Fruit fly (Drosophila melanogaster) whole organism, embryonic: ENCODE results near the gene RpL8.

Source experiments
- Blimp-1 ChIP-seq: fragments of 200-800 bp; sonication (Bioruptor generic); optimal IDR thresholded peaks from 3 replicates; lab custom pipeline; 2018; ENCODE audit warnings: missing biosample characterization, missing genetic modification characterization, mild to moderate bottlenecking, moderate library complexity, missing genetic modification reagents
- CG1233 ChIP-seq: fragments of 200-800 bp; sonication (Bioruptor generic); optimal IDR thresholded peaks from 4 replicates; lab custom pipeline; 2018; ENCODE audit warnings: missing biosample characterization, mild to moderate bottlenecking, missing genetic modification characterization
- CG1529 ChIP-seq: fragments of 200-800 bp; sonication (Bioruptor generic); optimal IDR thresholded peaks from 3 replicates; lab custom pipeline; 2018; ENCODE audit warnings: missing biosample characterization, missing genetic modification characterization
- CG16779 ChIP-seq: fragments of 200-800 bp; sonication (Bioruptor generic); IDR thresholded peaks from 2 replicates; pipeline ENCODE4 v1.3.6; 2022; ENCODE audit warnings: missing biosample characterization, missing genetic modification characterization
- CG16813 ChIP-seq: fragments of 200-800 bp; sonication (Bioruptor generic); IDR thresholded peaks from 3 replicates; pipeline ENCODE4 v1.3.6; 2022; ENCODE audit warnings: missing biosample characterization, missing genetic modification characterization; ENCODE audit not compliant: partially characterized antibody
- CG17361 ChIP-seq: fragments of 200-800 bp; sonication (Bioruptor generic); IDR thresholded peaks from 3 replicates; pipeline ENCODE4 v1.3.6; 2022; ENCODE audit warnings: missing biosample characterization, missing genetic modification characterization
- CG1832 ChIP-seq: fragments of 200-800 bp; sonication (Bioruptor generic); optimal IDR thresholded peaks from 2 replicates; lab custom pipeline; 2017; ENCODE audit warnings: missing biosample characterization, mild to moderate bottlenecking, missing genetic modification characterization, inconsistent platforms
- CG2889 ChIP-seq: fragments of 200-800 bp; sonication (Bioruptor generic); IDR thresholded peaks from 3 replicates; pipeline ENCODE4 v1.3.6; 2022; ENCODE audit warnings: missing biosample characterization, missing genetic modification characterization
- CG32772 ChIP-seq: fragments of 200-800 bp; sonication (Bioruptor generic); IDR thresholded peaks from 2 replicates; pipeline ENCODE4 v1.3.6; 2022; ENCODE audit warnings: missing biosample characterization, missing genetic modification characterization
- CG34376 ChIP-seq: fragments of 200-800 bp; sonication (Bioruptor generic); optimal IDR thresholded peaks from 2 replicates; lab custom pipeline; 2018; ENCODE audit warnings: missing biosample characterization, mild to moderate bottlenecking, missing genetic modification characterization
- CG4282 ChIP-seq: fragments of 200-800 bp; sonication (Bioruptor generic); optimal IDR thresholded peaks from 2 replicates; lab custom pipeline; 2016; ENCODE audit warnings: missing biosample characterization, missing genetic modification characterization
- CG4404 ChIP-seq: fragments of 200-800 bp; sonication (Bioruptor generic); IDR thresholded peaks from 2 replicates; pipeline ENCODE4 v1.3.6; 2022; ENCODE audit warnings: missing biosample characterization, missing genetic modification characterization
- CG4854 ChIP-seq: fragments of 200-800 bp; sonication (Bioruptor generic); optimal IDR thresholded peaks from 2 replicates; lab custom pipeline; 2016; ENCODE audit warnings: missing biosample characterization, missing genetic modification characterization, inconsistent platforms
- CG6813 ChIP-seq: fragments of 200-800 bp; sonication (Bioruptor generic); optimal IDR thresholded peaks from 2 replicates; lab custom pipeline; 2017; ENCODE audit warnings: missing biosample characterization, missing genetic modification characterization, mild to moderate bottlenecking, moderate library complexity, missing genetic modification reagents
- CG9215 ChIP-seq: fragments of 200-800 bp; sonication (Bioruptor generic); IDR thresholded peaks from 2 replicates; pipeline ENCODE4 v1.3.6; 2022; ENCODE audit warnings: missing biosample characterization, missing genetic modification characterization
- CG9797 ChIP-seq: fragments of 200-800 bp; sonication (Bioruptor generic); optimal IDR thresholded peaks from 3 replicates; lab custom pipeline; 2018; ENCODE audit warnings: missing biosample characterization, mild to moderate bottlenecking, missing genetic modification characterization
- Chrac-16 ChIP-seq: fragments of 200-800 bp; sonication (Bioruptor generic); optimal IDR thresholded peaks from 3 replicates; lab custom pipeline; 2016; ENCODE audit warnings: missing biosample characterization, missing genetic modification characterization
- Drgx ChIP-seq: fragments of 200-800 bp; sonication (Bioruptor generic); IDR thresholded peaks from 2 replicates; pipeline ENCODE4 v1.3.6; 2022; ENCODE audit warnings: missing biosample characterization, missing genetic modification characterization
- Fer2 ChIP-seq: fragments of 200-800 bp; sonication (Bioruptor generic); optimal IDR thresholded peaks from 2 replicates; lab custom pipeline; 2018; ENCODE audit warnings: missing biosample characterization, mild to moderate bottlenecking, missing genetic modification characterization, moderate library complexity
- Gsc ChIP-seq: fragments of 200-800 bp; sonication (Bioruptor generic); IDR thresholded peaks from 2 replicates; pipeline ENCODE4 v1.3.6; 2022; ENCODE audit warnings: missing biosample characterization, missing genetic modification characterization
- H2.0 ChIP-seq: fragments of 200-800 bp; sonication (Bioruptor generic); IDR thresholded peaks from 2 replicates; pipeline ENCODE4 v1.3.6; 2022; ENCODE audit warnings: missing biosample characterization, missing genetic modification characterization
- HLHmδ ChIP-seq: fragments of 200-800 bp; sonication (Bioruptor generic); optimal IDR thresholded peaks from 2 replicates; lab custom pipeline; 2018; ENCODE audit warnings: missing biosample characterization, mild to moderate bottlenecking, missing genetic modification characterization, moderate library complexity
- Hmr ChIP-seq: fragments of 200-800 bp; sonication (Bioruptor generic); optimal IDR thresholded peaks from 3 replicates; lab custom pipeline; 2017; ENCODE audit warnings: mild to moderate bottlenecking, missing biosample characterization, missing genetic modification reagents, missing genetic modification characterization
- Lhr ChIP-seq: fragments of 200-800 bp; sonication (Bioruptor generic); optimal IDR thresholded peaks from 3 replicates; lab custom pipeline; 2017; ENCODE audit warnings: mild to moderate bottlenecking, missing biosample characterization, missing genetic modification reagents, missing genetic modification characterization
- Mad ChIP-seq: fragments of 200-800 bp; sonication (Bioruptor generic); optimal IDR thresholded peaks from 2 replicates; lab custom pipeline; 2016; ENCODE audit warnings: missing biosample characterization, missing genetic modification characterization
- Med ChIP-seq: fragments of 200-800 bp; sonication (Bioruptor generic); peaks from one replicate; lab custom pipeline; 2016; ENCODE audit warnings: missing biosample characterization, missing genetic modification characterization, mild to moderate bottlenecking, inconsistent platforms, moderate library complexity
- Ravus ChIP-seq: fragments of 200-800 bp; sonication (Bioruptor generic); IDR thresholded peaks from 2 replicates; pipeline ENCODE4 v1.3.6; 2022; ENCODE audit warnings: missing biosample characterization, missing genetic modification characterization
- Rfx ChIP-seq: fragments of 200-800 bp; sonication (Bioruptor generic); IDR thresholded peaks from 2 replicates; pipeline ENCODE4 v1.3.6; 2022; ENCODE audit warnings: missing biosample characterization, missing genetic modification characterization
- Trl ChIP-seq, 3 experiments: fragments of >200 bp in 2 of 3; fragments of 200-800 bp in 1 of 3; sonication (Bioruptor generic) in 1 of 3; optimal IDR thresholded peaks; 2 replicates in 1 of 3; 3 replicates in 2 of 3; lab custom pipeline; 2016 to 2017; ENCODE audit warnings: missing biosample characterization in 1 of 3, missing genetic modification characterization in 1 of 3
- ato ChIP-seq: fragments of 200-800 bp; sonication (Bioruptor generic); IDR thresholded peaks from 2 replicates; pipeline ENCODE4 v1.3.6; 2022; ENCODE audit warnings: missing biosample characterization, missing genetic modification characterization; ENCODE audit not compliant: partially characterized antibody
- bsh ChIP-seq, 2 experiments: fragments of 200-800 bp; sonication (Bioruptor generic); optimal IDR thresholded peaks; 2 replicates each; lab custom pipeline; 2017 to 2018; ENCODE audit warnings: mild to moderate bottlenecking in 2 of 2, missing biosample characterization in 2 of 2, missing genetic modification characterization in 2 of 2, moderate library complexity in 1 of 2
- corto ChIP-seq: fragments of 200-800 bp; sonication (Bioruptor generic); optimal IDR thresholded peaks from 2 replicates; lab custom pipeline; 2016; ENCODE audit warnings: missing biosample characterization, mild to moderate bottlenecking, missing genetic modification characterization, moderate library complexity
- eve ChIP-seq, 2 experiments: fragments of >200 bp; optimal IDR thresholded peaks; 2 replicates each; lab custom pipeline; 2017; ENCODE audit warnings: missing biosample characterization in 2 of 2, missing genetic modification characterization in 2 of 2
- gem ChIP-seq: fragments of 200-800 bp; sonication (Bioruptor generic); optimal IDR thresholded peaks from 2 replicates; lab custom pipeline; 2019; ENCODE audit warnings: missing biosample characterization, mild to moderate bottlenecking, missing genetic modification characterization, moderate library complexity
- gfzf ChIP-seq: fragments of 200-800 bp; sonication (Bioruptor generic); optimal IDR thresholded peaks from 2 replicates; lab custom pipeline; 2016; ENCODE audit warnings: missing biosample characterization, mild to moderate bottlenecking, missing genetic modification characterization, moderate library complexity
- kay ChIP-seq: fragments of 200-800 bp; sonication (Bioruptor generic); optimal IDR thresholded peaks from 2 replicates; lab custom pipeline; 2016; ENCODE audit warnings: missing biosample characterization, missing genetic modification characterization
- lov ChIP-seq, 2 experiments: fragments of 200-800 bp in 1 of 2; fragments of >200 bp in 1 of 2; sonication (Bioruptor generic) in 1 of 2; IDR thresholded peaks in 1 of 2; optimal IDR thresholded peaks in 1 of 2; 2 replicates in 1 of 2; 3 replicates in 1 of 2; pipeline versions ENCODE4 v1.3.6 to Lab custom; 2017 to 2022; ENCODE audit warnings: missing biosample characterization in 1 of 2, missing genetic modification characterization in 1 of 2
- nerfin-1 ChIP-seq: fragments of 200-800 bp; sonication (Bioruptor generic); optimal IDR thresholded peaks from 3 replicates; lab custom pipeline; 2019; ENCODE audit warnings: missing biosample characterization, mild to moderate bottlenecking, missing genetic modification characterization, moderate library complexity
- p53 ChIP-seq: fragments of 200-800 bp; sonication (Bioruptor generic); optimal IDR thresholded peaks from 2 replicates; lab custom pipeline; 2016; ENCODE audit warnings: missing biosample characterization, missing genetic modification characterization
- sens ChIP-seq: fragments of 200-800 bp; sonication (Bioruptor generic); peaks from one replicate; lab custom pipeline; 2016; ENCODE audit warnings: missing biosample characterization, missing genetic modification characterization
- sima ChIP-seq: fragments of 200-800 bp; sonication (Bioruptor generic); optimal IDR thresholded peaks from 2 replicates; lab custom pipeline; 2016; ENCODE audit warnings: missing biosample characterization, missing genetic modification characterization
- slbo ChIP-seq: fragments of 200-800 bp; sonication (Bioruptor generic); IDR thresholded peaks from 2 replicates; pipeline ENCODE4 v1.3.6; 2022; ENCODE audit warnings: missing biosample characterization, missing genetic modification characterization
- ssp ChIP-seq: fragments of 200-800 bp; sonication (Bioruptor generic); IDR thresholded peaks from 2 replicates; pipeline ENCODE4 v1.3.6; 2022; ENCODE audit warnings: missing biosample characterization, missing genetic modification characterization
- sug ChIP-seq: fragments of 200-800 bp; optimal IDR thresholded peaks from 2 replicates; lab custom pipeline; 2019; ENCODE audit warnings: missing biosample characterization, mild to moderate bottlenecking, missing genetic modification characterization, moderate library complexity
- tna ChIP-seq: fragments of 200-800 bp; sonication (Bioruptor generic); IDR thresholded peaks from 2 replicates; pipeline ENCODE4 v1.3.6; 2022; ENCODE audit warnings: missing biosample characterization, missing genetic modification characterization; ENCODE audit not compliant: partially characterized antibody
- wor ChIP-seq: fragments of 200-800 bp; sonication (Bioruptor generic); IDR thresholded peaks from 2 replicates; pipeline ENCODE4 v1.3.6; 2022; ENCODE audit warnings: missing biosample characterization, missing genetic modification characterization
- zfh1 ChIP-seq: fragments of 200-800 bp; sonication (Bioruptor generic); IDR thresholded peaks from 3 replicates; pipeline ENCODE4 v1.3.6; 2022; ENCODE audit warnings: missing biosample characterization, missing genetic modification characterization

RpL8 gene

dm6 chr3L:2552844-2553839, 34.1 kb upstream of the RpL8 start (continued):
- peak; percentile 79 for TF ChIP-seq Drgx
- no peak for TF ChIP-seq gem (tag; lab: Kevin White, UChicago)
- no peak for TF ChIP-seq zfh1 (GFP tag; lab: Robert Waterston, UW)
- no peak for TF ChIP-seq corto
- TF ChIP-seq bsh (GFP tag; optimal IDR thresholded peaks at IDR 0.05; lab: Kevin White, UChicago): peak in 1 of 2 experiments; percentile 60
- TF ChIP-seq sens (GFP tag; lab: Kevin White, UChicago): peak; percentile 27
- no peak for TF ChIP-seq Chrac-16 (GFP tag; lab: Kevin White, UChicago)
- peak; percentile 64 for TF ChIP-seq CG1832 (GFP tag; lab: Kevin White, UChicago)
- no peak for TF ChIP-seq CG1529
- TF ChIP-seq Ravus (GFP tag; lab: Robert Waterston, UW): no peak
- no peak for TF ChIP-seq tna (GFP tag; lab: Robert Waterston, UW)
- TF ChIP-seq sug (tag; lab: Kevin White, UChicago): no peak
- TF ChIP-seq Mad: no peak
- no peak for TF ChIP-seq slbo (GFP tag; lab: Robert Waterston, UW)
- TF ChIP-seq Med (GFP tag; lab: Kevin White, UChicago): peak; percentile 26
- TF ChIP-seq nerfin-1 (tag; lab: Kevin White, UChicago): peak; percentile 89
- no peak for TF ChIP-seq p53 (GFP tag; lab: Kevin White, UChicago)
- TF ChIP-seq CG32772 (GFP tag; lab: Robert Waterston, UW): no peak
- no peak for TF ChIP-seq ssp
- TF ChIP-seq Gsc: no peak
- TF ChIP-seq sima: no peak
- 0 out of 2 replicates have a peak, but pooled peaks have one; percentile 4 for TF ChIP-seq wor (GFP tag; lab: Robert Waterston, UW)
- TF ChIP-seq CG9215 (GFP tag; lab: Robert Waterston, UW): no peak
- no peak for TF ChIP-seq CG4854 (GFP tag; lab: Kevin White, UChicago)
- peak in 1 of 2 experiments; percentile 19 for TF ChIP-seq Trl (optimal IDR thresholded peaks at IDR 0.05; lab: Kevin White, UChicago)
- TF ChIP-seq Trl (GFP tag; optimal IDR thresholded peaks at IDR 0.05; lab: Kevin White, UChicago): no peak
- 0 out of 3 replicates have a peak, but pooled peaks have one; percentile 10 for TF ChIP-seq CG17361
- no peak for TF ChIP-seq Fer2
- TF ChIP-seq CG1233 (GFP tag; lab: Kevin White, UChicago): no peak
- TF ChIP-seq CG6813 (GFP tag; lab: Kevin White, UChicago): no peak
- TF ChIP-seq CG16813 (GFP tag; lab: Robert Waterston, UW): no peak

- TF ChIP-seq H2.0 (GFP tag; lab: Robert Waterston, UW): no peak
- TF ChIP-seq CG4404: no peak
- TF ChIP-seq ato (GFP tag; lab: Robert Waterston, UW): peak; percentile 98
- peak; percentile 86 for TF ChIP-seq Lhr
- no peak for TF ChIP-seq CG2889 (GFP tag; lab: Robert Waterston, UW)
- TF ChIP-seq Blimp-1 (GFP tag; lab: Kevin White, UChicago): no peak
- TF ChIP-seq HLHmδ (GFP tag; lab: Kevin White, UChicago): no peak
- peak; percentile 20 for TF ChIP-seq CG34376 (GFP tag; lab: Kevin White, UChicago)
- TF ChIP-seq CG16779 (GFP tag; lab: Robert Waterston, UW): no peak
- no peak for TF ChIP-seq lov (optimal IDR thresholded peaks at IDR 0.05; lab: Kevin White, UChicago)
- TF ChIP-seq lov (GFP tag; IDR thresholded peaks at IDR 0.05; lab: Robert Waterston, UW): no peak
- TF ChIP-seq CG9797 (GFP tag; lab: Kevin White, UChicago): peak; percentile 82
- TF ChIP-seq kay (GFP tag; lab: Kevin White, UChicago): no peak
- TF ChIP-seq Rfx: peak; percentile 72
- TF ChIP-seq Hmr (GFP tag; lab: Kevin White, UChicago): peak; percentile 73
- TF ChIP-seq CG4282: no peak
- TF ChIP-seq gfzf: peak; percentile 95
- TF ChIP-seq eve (GFP tag; optimal IDR thresholded peaks at IDR 0.05; lab: Kevin White, UChicago): no peak
Observed at dm6 chr3L:2554118-2554814, 33.0 kb upstream of the RpL8 start, which contains the start of gene Spn. TSS of gene Spn (minus strand) at chr3L:2554292.
